Fruit fly (Drosophila melanogaster): ENCODE results near the gene ymp.
A peak's percentile ranks its signal among the peaks of the same experiment; 100 is the strongest.

ymp gene

DNA sequence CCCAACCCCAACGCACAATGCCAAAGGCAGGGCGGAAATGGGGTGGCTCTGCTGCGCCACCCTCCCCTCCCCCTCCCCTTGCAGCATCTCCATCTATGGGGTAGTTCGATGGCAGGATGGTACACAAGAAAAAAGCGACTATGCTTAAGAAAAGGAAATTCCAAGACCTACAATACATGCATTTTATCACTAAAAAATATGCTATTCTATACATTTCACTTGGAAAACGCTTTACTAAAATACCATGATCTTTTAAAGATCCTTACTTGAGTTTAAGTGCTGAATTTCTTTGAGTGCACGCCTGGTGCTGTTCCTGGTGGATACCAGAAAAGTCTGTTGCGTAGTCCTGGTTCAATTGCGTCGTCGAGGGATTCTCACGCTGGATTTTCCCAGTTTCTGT is 22.2 kb upstream of the ymp start (continued):
- TF ChIP-seq CrebB (tag; optimal IDR thresholded peaks at IDR 0.05): peak; percentile 39
- TF ChIP-seq gcm2 (GFP tag; optimal IDR thresholded peaks at IDR 0.05): peak; percentile 19
- TF ChIP-seq h (optimal IDR thresholded peaks at IDR 0.05): no peak
- TF ChIP-seq Atf-2 (GFP tag; optimal IDR thresholded peaks at IDR 0.05): peak; percentile 26
- peak; percentile 66 for TF ChIP-seq cwo (GFP tag; optimal IDR thresholded peaks at IDR 0.05)
- TF ChIP-seq CG10366 (GFP tag; IDR thresholded peaks at IDR 0.05): peak; percentile 77
- no peak for TF ChIP-seq YL-1 (GFP tag; optimal IDR thresholded peaks at IDR 0.05)
- TF ChIP-seq HHEX (GFP tag; optimal IDR thresholded peaks at IDR 0.05): peak; percentile 63
- TF ChIP-seq az2 (GFP tag; optimal IDR thresholded peaks at IDR 0.05): peak; percentile 43
- no peak for TF ChIP-seq CG18011 (GFP tag; optimal IDR thresholded peaks at IDR 0.05)
- peak; percentile 20 for TF ChIP-seq kni (GFP tag; optimal IDR thresholded peaks at IDR 0.05)
- TF ChIP-seq chn (GFP tag; optimal IDR thresholded peaks at IDR 0.05): peak; percentile 34
- 0 out of 2 replicates have a peak, but pooled peaks have one; percentile 28 for TF ChIP-seq al (GFP tag; IDR thresholded peaks at IDR 0.05)
- TF ChIP-seq CG3995 (GFP tag; optimal IDR thresholded peaks at IDR 0.05): no peak
- no peak for TF ChIP-seq luna (GFP tag; optimal IDR thresholded peaks at IDR 0.05)
- TF ChIP-seq CG11560 (tag; IDR thresholded peaks at IDR 0.05): 0 out of 3 replicates have a peak, but pooled peaks have one; percentile 44
- TF ChIP-seq CG3281 (GFP tag; optimal IDR thresholded peaks at IDR 0.05): peak; percentile 48
- peak; percentile 74 for TF ChIP-seq CG7556 (GFP tag; optimal IDR thresholded peaks at IDR 0.05)
- TF ChIP-seq Deaf1 (tag; optimal IDR thresholded peaks at IDR 0.05): no peak
- peak; percentile 79 for TF ChIP-seq Hmr (GFP tag; optimal IDR thresholded peaks at IDR 0.05)
- TF ChIP-seq tx (GFP tag; optimal IDR thresholded peaks at IDR 0.05): peak; percentile 46
- TF ChIP-seq sima (GFP tag; optimal IDR thresholded peaks at IDR 0.05): peak; percentile 15
- TF ChIP-seq Sin3A (optimal IDR thresholded peaks at IDR 0.05): no peak
- TF ChIP-seq CG17385 (GFP tag; optimal IDR thresholded peaks at IDR 0.05): peak; percentile 64
- TF ChIP-seq CG10462 (GFP tag; optimal IDR thresholded peaks at IDR 0.05): peak; percentile 14
- TF ChIP-seq CG32767 (GFP tag; IDR thresholded peaks at IDR 0.05): peak; percentile 72
- peak; percentile 88 for TF ChIP-seq ci (GFP tag; IDR thresholded peaks at IDR 0.05)
- TF ChIP-seq ind (GFP tag; optimal IDR thresholded peaks at IDR 0.05): peak; percentile 66
- TF ChIP-seq pfk (GFP tag; optimal IDR thresholded peaks at IDR 0.05): no peak
- TF ChIP-seq NFAT (GFP tag; IDR thresholded peaks at IDR 0.05): no peak; the same call in 1 of the 2 replicates
- TF ChIP-seq CG2202 (tag; optimal IDR thresholded peaks at IDR 0.05): no peak
- TF ChIP-seq CG13894 (tag; optimal IDR thresholded peaks at IDR 0.05): peak; percentile 79
- TF ChIP-seq CG31388 (GFP tag; optimal IDR thresholded peaks at IDR 0.05): no peak
- TF ChIP-seq sd (tag; optimal IDR thresholded peaks at IDR 0.05): peak; percentile 46
- TF ChIP-seq CG7987 (GFP tag; optimal IDR thresholded peaks at IDR 0.05): no peak
- no peak for TF ChIP-seq knrl (GFP tag; IDR thresholded peaks at IDR 0.05; ENCODE audit: partially characterized antibody)
- peak; percentile 74 for TF ChIP-seq CG7839 (tag; optimal IDR thresholded peaks at IDR 0.05)
- TF ChIP-seq lov (optimal IDR thresholded peaks at IDR 0.05): no peak
- no peak for TF ChIP-seq lov (GFP tag; IDR thresholded peaks at IDR 0.05)
- peak; percentile 49; the same call in 1 of the 2 replicates for TF ChIP-seq dimm (GFP tag; IDR thresholded peaks at IDR 0.05)
- peak; percentile 48 for TF ChIP-seq run (tag; optimal IDR thresholded peaks at IDR 0.05)
- TF ChIP-seq cg (GFP tag; optimal IDR thresholded peaks at IDR 0.05): no peak
- TF ChIP-seq Bdp1 (GFP tag; optimal IDR thresholded peaks at IDR 0.05): peak; percentile 11
- peak; percentile 11 for TF ChIP-seq Atf3 (GFP tag; optimal IDR thresholded peaks at IDR 0.05)
- TF ChIP-seq Eip74EF (GFP tag; optimal IDR thresholded peaks at IDR 0.05): peak in 1 of 2 experiments; percentile 34
- peak; percentile 75 for TF ChIP-seq mam (GFP tag; optimal IDR thresholded peaks at IDR 0.05)
- TF ChIP-seq CG5245 (GFP tag; optimal IDR thresholded peaks at IDR 0.05): peak; percentile 48
- peak; percentile 25; the same call in 1 of the 2 replicates for TF ChIP-seq ssp (GFP tag; IDR thresholded peaks at IDR 0.05)
- no peak for TF ChIP-seq NC2α (GFP tag; optimal IDR thresholded peaks at IDR 0.05)
- TF ChIP-seq CG13775 (GFP tag; optimal IDR thresholded peaks at IDR 0.05): peak; percentile 30
- TF ChIP-seq CG6813 (GFP tag; optimal IDR thresholded peaks at IDR 0.05): peak; percentile 50
- TF ChIP-seq CG10565 (GFP tag; optimal IDR thresholded peaks at IDR 0.05): no peak

Data from whole organism, embryonic.